Worm (Caenorhabditis elegans): Measurements from ENCODE around the gene str-169.

- TF ChIP-seq mdl-1 (tag; optimal IDR thresholded peaks at IDR 0.05) (no peak), lin-13 (GFP tag; optimal IDR thresholded peaks at IDR 0.05) (no peak), ztf-11 (tag; optimal IDR thresholded peaks at IDR 0.05) (no peak), C34F6.9 (tag; optimal IDR thresholded peaks at IDR 0.05) (no peak), elt-1 (tag; optimal IDR thresholded peaks at IDR 0.05) (no peak), ztf-4 (tag; optimal IDR thresholded peaks at IDR 0.05) (no peak), nhr-6 (tag; optimal IDR thresholded peaks at IDR 0.05) (no peak), blmp-1 (tag; optimal IDR thresholded peaks at IDR 0.05; ENCODE audit: insufficient read depth) (no peak), zag-1 (tag; optimal IDR thresholded peaks at IDR 0.05) (no peak), mbf-1 (tag; optimal IDR thresholded peaks at IDR 0.05) (no peak), skn-1 (tag; optimal IDR thresholded peaks at IDR 0.05) (no peak), elt-3 (tag; optimal IDR thresholded peaks at IDR 0.05) (no peak), ama-1 (optimal IDR thresholded peaks at IDR 0.05) (no peak)
These were observed 30.2 kb upstream of the str-169 start, which contains the start of gene str-155 for ce11 chrIV:4915689-4916088.

Measured in whole organism, L2 larva.